Worm (Caenorhabditis elegans) whole organism, mixed stage, embryonic: ENCODE data around the gene K08H10.10.

Experiments used
- M03D4.4 ChIP-seq: sonication (generic microtip); optimal IDR thresholded peaks from 2 replicates; lab custom pipeline; 2017; ENCODE audit warnings: mild to moderate bottlenecking, missing genetic modification characterization, missing compliant biosample characterization
- bed-3 ChIP-seq: fragments of 200-800 bp; sonication (Bioruptor generic); optimal IDR thresholded peaks from 3 replicates; lab custom pipeline; 2018; ENCODE audit warnings: mild to moderate bottlenecking, missing genetic modification characterization, moderate library complexity, missing compliant biosample characterization
- blmp-1 ChIP-seq: fragments of 150-350 bp; optimal IDR thresholded peaks from 2 replicates; lab custom pipeline; 2014; ENCODE audit warnings: missing biosample characterization, missing genetic modification characterization
- ceh-39 ChIP-seq: fragments of 150-350 bp; optimal IDR thresholded peaks from 2 replicates; lab custom pipeline; 2014; ENCODE audit warnings: missing biosample characterization, missing genetic modification characterization
- ceh-43 ChIP-seq: fragments of 200-800 bp; sonication (Bioruptor generic); optimal IDR thresholded peaks from 2 replicates; lab custom pipeline; 2018; ENCODE audit warnings: mild to moderate bottlenecking, missing genetic modification characterization, moderate library complexity, missing compliant biosample characterization
- ceh-83 ChIP-seq: fragments of 200-800 bp; sonication (Bioruptor generic); optimal IDR thresholded peaks from 2 replicates; lab custom pipeline; 2018; ENCODE audit warnings: mild to moderate bottlenecking, missing genetic modification characterization, missing compliant biosample characterization
- ces-1 ChIP-seq: fragments of 150-350 bp; optimal IDR thresholded peaks from 2 replicates; lab custom pipeline; 2014; ENCODE audit warnings: missing biosample characterization, missing genetic modification reagents, missing genetic modification characterization
- cnd-1 ChIP-seq: fragments of 200-800 bp; sonication (Bioruptor generic); optimal IDR thresholded peaks from 2 replicates; lab custom pipeline; 2018; ENCODE audit warnings: mild to moderate bottlenecking, missing genetic modification characterization, missing compliant biosample characterization
- drap-1 ChIP-seq: fragments of 200-800 bp; sonication (Bioruptor generic); optimal IDR thresholded peaks from 3 replicates; lab custom pipeline; 2018; ENCODE audit warnings: mild to moderate bottlenecking, missing genetic modification characterization, missing compliant biosample characterization
- elt-1 ChIP-seq: sonication (generic microtip); optimal IDR thresholded peaks from 2 replicates; lab custom pipeline; 2017; ENCODE audit warnings: missing genetic modification characterization, mild to moderate bottlenecking, missing compliant biosample characterization, antibody characterized with exemption, moderate library complexity, borderline replicate concordance; ENCODE audit not compliant: insufficient read depth
- elt-3 ChIP-seq: fragments of 150-350 bp; optimal IDR thresholded peaks from 2 replicates; lab custom pipeline; 2014; ENCODE audit warnings: missing biosample characterization, missing genetic modification characterization
- flh-1 ChIP-seq: fragments of 200-800 bp; sonication (Bioruptor generic); optimal IDR thresholded peaks from 2 replicates; lab custom pipeline; 2018; ENCODE audit warnings: mild to moderate bottlenecking, missing genetic modification characterization, moderate library complexity, missing compliant biosample characterization
- ham-2 ChIP-seq: fragments of 200-800 bp; sonication (Bioruptor generic); optimal IDR thresholded peaks from 2 replicates; lab custom pipeline; 2018; ENCODE audit warnings: mild to moderate bottlenecking, missing genetic modification characterization, missing compliant biosample characterization
- hlh-1 ChIP-seq: fragments of 150-350 bp; optimal IDR thresholded peaks from 2 replicates; lab custom pipeline; 2014; ENCODE audit warnings: missing biosample characterization, missing genetic modification reagents, missing genetic modification characterization
- lin-13 ChIP-seq: fragments of 150-350 bp; optimal IDR thresholded peaks from 2 replicates; lab custom pipeline; 2014; ENCODE audit warnings: missing biosample characterization, missing genetic modification characterization
- lin-32 ChIP-seq: fragments of 200-800 bp; sonication (Bioruptor generic); optimal IDR thresholded peaks from 2 replicates; lab custom pipeline; 2018; ENCODE audit warnings: mild to moderate bottlenecking, missing genetic modification characterization, missing compliant biosample characterization
- lsy-2 ChIP-seq: fragments of 150-350 bp; optimal IDR thresholded peaks from 2 replicates; lab custom pipeline; 2014; ENCODE audit warnings: missing biosample characterization, missing genetic modification characterization
- mab-5 ChIP-seq: fragments of 150-350 bp; optimal IDR thresholded peaks from 2 replicates; lab custom pipeline; 2014; ENCODE audit warnings: missing biosample characterization, missing genetic modification characterization
- mls-2 ChIP-seq: sonication (generic microtip); optimal IDR thresholded peaks from 2 replicates; lab custom pipeline; 2016; ENCODE audit warnings: mild to moderate bottlenecking, missing genetic modification characterization, moderate library complexity, missing compliant biosample characterization
- nhr-12 ChIP-seq: fragments of 150-350 bp; optimal IDR thresholded peaks from 2 replicates; lab custom pipeline; 2014; ENCODE audit warnings: missing biosample characterization, missing genetic modification characterization
- nhr-2 ChIP-seq: fragments of 150-350 bp; optimal IDR thresholded peaks from 2 replicates; lab custom pipeline; 2014; ENCODE audit warnings: missing biosample characterization, missing genetic modification characterization
- nhr-237 ChIP-seq: fragments of 150-350 bp; optimal IDR thresholded peaks from 2 replicates; lab custom pipeline; 2014; ENCODE audit warnings: missing biosample characterization, missing genetic modification characterization
- nhr-28 ChIP-seq: fragments of 150-350 bp; optimal IDR thresholded peaks from 2 replicates; lab custom pipeline; 2014; ENCODE audit warnings: missing biosample characterization, missing genetic modification characterization
- nhr-76 ChIP-seq: sonication (generic microtip); optimal IDR thresholded peaks from 2 replicates; lab custom pipeline; 2017; ENCODE audit warnings: missing biosample characterization, missing genetic modification characterization
- pha-4 ChIP-seq: fragments of 150-350 bp; optimal IDR thresholded peaks from 2 replicates; lab custom pipeline; 2018; ENCODE audit warnings: missing biosample characterization, missing genetic modification reagents, missing genetic modification characterization
- sem-2 ChIP-seq: fragments of 200-800 bp; sonication (Bioruptor generic); optimal IDR thresholded peaks from 2 replicates; lab custom pipeline; 2018; ENCODE audit warnings: mild to moderate bottlenecking, missing genetic modification characterization, missing compliant biosample characterization
- snpc-4 ChIP-seq: fragments of 150-350 bp; optimal IDR thresholded peaks from 2 replicates; lab custom pipeline; 2014; ENCODE audit warnings: missing biosample characterization, missing genetic modification characterization
- sptf-1 ChIP-seq: sonication (generic microtip); optimal IDR thresholded peaks from 2 replicates; lab custom pipeline; 2017; ENCODE audit warnings: mild to moderate bottlenecking, missing genetic modification characterization, moderate library complexity, missing compliant biosample characterization
- tbx-8 ChIP-seq: fragments of 200-800 bp; sonication (Bioruptor generic); optimal IDR thresholded peaks from 2 replicates; lab custom pipeline; 2018; ENCODE audit warnings: mild to moderate bottlenecking, missing genetic modification characterization, moderate library complexity, missing compliant biosample characterization
- unc-120 ChIP-seq: sonication (generic microtip); optimal IDR thresholded peaks from 2 replicates; lab custom pipeline; 2017; ENCODE audit warnings: missing genetic modification characterization, missing compliant biosample characterization; ENCODE audit not compliant: poor library complexity, severe bottlenecking
- unc-39 ChIP-seq: fragments of 150-350 bp; optimal IDR thresholded peaks from 2 replicates; lab custom pipeline; 2014; ENCODE audit warnings: missing biosample characterization, missing genetic modification characterization
- unc-62 ChIP-seq: fragments of 150-350 bp; optimal IDR thresholded peaks from 2 replicates; lab custom pipeline; 2014; ENCODE audit warnings: missing biosample characterization, missing genetic modification reagents, missing genetic modification characterization
- zip-8 ChIP-seq: fragments of 150-350 bp; optimal IDR thresholded peaks from 2 replicates; lab custom pipeline; 2014; ENCODE audit warnings: missing biosample characterization, missing genetic modification characterization
- ztf-11 ChIP-seq: fragments of 150-350 bp; optimal IDR thresholded peaks from 2 replicates; lab custom pipeline; 2014; ENCODE audit warnings: missing biosample characterization, missing genetic modification characterization

The K08H10.10 gene

DNA sequence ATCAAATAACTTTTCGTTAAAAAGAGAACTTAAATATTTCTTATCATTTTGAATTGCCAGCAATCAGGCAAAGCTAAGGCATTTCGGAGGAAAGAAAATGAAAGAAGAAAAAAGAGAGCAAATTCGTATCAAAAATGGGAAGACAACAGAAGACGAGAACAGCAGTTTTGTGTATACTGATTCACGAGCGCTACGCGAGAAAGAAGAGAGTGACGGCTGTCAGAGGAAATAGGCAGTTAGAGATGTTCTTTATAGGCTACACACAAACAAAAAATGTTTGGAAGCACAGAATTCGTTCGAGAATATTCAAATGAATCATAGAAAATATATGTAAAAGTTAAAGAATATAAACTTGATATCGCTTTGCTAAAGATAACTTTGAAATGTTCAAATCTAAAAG lies 16.0 kb upstream of the K08H10.10 start:
- TF ChIP-seq ham-2 = no peak
- no peak for TF ChIP-seq bed-3 (GFP tag; lab: Kevin White, UChicago)
- no peak for TF ChIP-seq mls-2 (tag; lab: Kevin White, UChicago)
- TF ChIP-seq snpc-4 (tag; lab: Kevin White, UChicago) = no peak
- no peak for TF ChIP-seq drap-1 (GFP tag; lab: Kevin White, UChicago)
- TF ChIP-seq nhr-28 (tag; lab: Kevin White, UChicago) = no peak
- no peak for TF ChIP-seq ztf-11 (tag; lab: Kevin White, UChicago)
- TF ChIP-seq unc-39 (tag; lab: Kevin White, UChicago) = no peak
- no peak for TF ChIP-seq nhr-12 (tag; lab: Kevin White, UChicago)
- TF ChIP-seq ceh-83 = no peak

ce11 chrV:9985227-9985864 lies 15.5 kb upstream of the K08H10.10 start:
- TF ChIP-seq blmp-1 (tag; lab: Kevin White, UChicago) = no peak
- TF ChIP-seq elt-1 (tag; lab: Kevin White, UChicago) = peak; percentile 87

ce11 chrV:9986177-9986576 lies 14.7 kb upstream of the K08H10.10 start, which contains the start of gene rmd-2:
rmd-2 (minus strand) TSS chrV:9986277.
- TF ChIP-seq nhr-28 (tag; lab: Kevin White, UChicago) (no peak), ceh-83 (no peak), unc-120 (no peak), ceh-39 (no peak), ces-1 (GFP tag; lab: Kevin White, UChicago) (no peak), blmp-1 (tag; lab: Kevin White, UChicago) (no peak), lsy-2 (tag; lab: Kevin White, UChicago) (no peak), lin-13 (tag; lab: Kevin White, UChicago) (no peak), tbx-8 (GFP tag; lab: Kevin White, UChicago) (no peak), unc-62 (GFP tag; lab: Kevin White, UChicago) (no peak), hlh-1 (tag; lab: Kevin White, UChicago) (no peak), nhr-2 (no peak), bed-3 (GFP tag; lab: Kevin White, UChicago) (no peak), sptf-1 (tag; lab: Kevin White, UChicago) (no peak), flh-1 (GFP tag; lab: Kevin White, UChicago) (no peak), elt-3 (no peak)

DNA sequence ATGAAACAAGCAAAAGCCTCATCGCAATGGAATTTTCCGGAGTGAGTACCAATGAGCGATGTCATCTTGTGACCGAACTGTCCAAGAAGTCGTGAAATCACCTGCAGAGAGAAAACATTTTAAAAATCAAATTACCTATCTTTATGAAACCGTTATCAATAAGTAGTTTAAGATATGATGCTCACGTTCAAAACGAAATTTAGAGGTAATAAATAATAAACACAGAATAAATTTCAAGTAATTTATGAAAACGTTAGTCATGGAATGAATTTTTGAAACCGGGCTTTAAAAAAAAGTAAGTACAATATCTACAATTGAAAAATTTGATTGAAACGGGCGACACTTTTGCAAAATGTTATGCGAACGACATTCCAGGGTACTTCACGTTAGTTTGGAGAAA lies 13.2 kb upstream of the K08H10.10 start, which contains the start of gene C27H6.8:
C27H6.8 (minus strand) TSS at position 101 of the 400 bp plus-strand sequence.
- TF ChIP-seq cnd-1 (tag; lab: Kevin White, UChicago) (no peak), nhr-28 (tag; lab: Kevin White, UChicago) (no peak), nhr-237 (tag; lab: Kevin White, UChicago) (no peak), flh-1 (GFP tag; lab: Kevin White, UChicago) (no peak), M03D4.4 (no peak), hlh-1 (tag; lab: Kevin White, UChicago) (no peak), drap-1 (GFP tag; lab: Kevin White, UChicago) (no peak), bed-3 (GFP tag; lab: Kevin White, UChicago) (no peak), lin-13 (tag; lab: Kevin White, UChicago) (no peak), ceh-39 (no peak), blmp-1 (tag; lab: Kevin White, UChicago) (no peak), ztf-11 (tag; lab: Kevin White, UChicago) (no peak), ceh-83 (no peak), elt-3 (no peak), mls-2 (tag; lab: Kevin White, UChicago) (no peak), zip-8 (tag; lab: Kevin White, UChicago) (no peak), unc-62 (GFP tag; lab: Kevin White, UChicago) (no peak), nhr-76 (tag; lab: Kevin White, UChicago) (no peak)
- TF ChIP-seq, all 35 proteins: peak for 0

DNA sequence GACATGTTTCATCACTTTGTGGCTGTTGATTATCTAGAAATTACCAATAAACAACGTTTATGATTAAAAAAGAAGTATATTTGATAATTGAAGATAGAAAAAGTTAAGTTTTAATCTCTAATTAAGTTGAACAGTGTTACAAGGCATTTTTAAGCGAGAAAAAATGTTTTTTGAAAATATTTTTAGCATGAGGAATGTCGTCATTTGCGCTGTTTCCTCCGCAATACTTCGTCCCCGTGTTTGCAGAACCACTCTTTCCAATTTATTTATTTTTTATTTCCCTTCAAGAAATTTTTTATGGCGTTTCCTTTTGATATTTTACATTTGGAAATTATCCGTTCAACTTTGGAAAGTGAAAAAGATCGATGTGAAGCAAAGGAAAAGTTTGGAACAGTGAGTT lies 9.2 kb upstream of the K08H10.10 start, which contains the start of the genes rde-1 and trpp-6:
rde-1 (minus strand) TSS at position 33 of the 400 bp plus-strand sequence.
trpp-6 (plus strand) TSS at position 286 of the 400 bp plus-strand sequence.
- TF ChIP-seq snpc-4 (tag; lab: Kevin White, UChicago) (no peak), nhr-12 (tag; lab: Kevin White, UChicago) (no peak), pha-4 (tag; lab: Kevin White, UChicago) (no peak), mab-5 (no peak), nhr-76 (tag; lab: Kevin White, UChicago) (no peak), ztf-11 (tag; lab: Kevin White, UChicago) (no peak), bed-3 (GFP tag; lab: Kevin White, UChicago) (no peak), ceh-43 (GFP tag; lab: Kevin White, UChicago) (no peak), unc-62 (GFP tag; lab: Kevin White, UChicago) (no peak), nhr-237 (tag; lab: Kevin White, UChicago) (no peak), hlh-1 (tag; lab: Kevin White, UChicago) (no peak), tbx-8 (GFP tag; lab: Kevin White, UChicago) (no peak), sptf-1 (tag; lab: Kevin White, UChicago) (no peak), lin-32 (no peak), sem-2 (GFP tag; lab: Kevin White, UChicago) (no peak), drap-1 (GFP tag; lab: Kevin White, UChicago) (no peak), zip-8 (tag; lab: Kevin White, UChicago) (no peak), elt-3 (no peak), M03D4.4 (no peak)
